Worm (Caenorhabditis elegans) whole organism, early embryonic: ENCODE results near the gene srw-24.

Experiments
- B0310.2 ChIP-seq: sonication (generic microtip); optimal IDR thresholded peaks from 2 replicates; lab custom pipeline; 2016; ENCODE audit warnings: mild to moderate bottlenecking, missing genetic modification characterization, missing compliant biosample characterization
- ama-1 ChIP-seq: fragments of 150-350 bp; optimal IDR thresholded peaks from 2 replicates; lab custom pipeline; 2014
- ceh-13 ChIP-seq: fragments of 200-800 bp; sonication (Bioruptor generic); optimal IDR thresholded peaks from 2 replicates; lab custom pipeline; 2018; ENCODE audit warnings: mild to moderate bottlenecking, missing genetic modification characterization, missing compliant biosample characterization
- ceh-36 ChIP-seq: sonication (generic microtip); optimal IDR thresholded peaks from 2 replicates; lab custom pipeline; 2016; ENCODE audit warnings: missing genetic modification characterization, inconsistent platforms, missing compliant biosample characterization
- flt-1 ChIP-seq: fragments of 200-800 bp; sonication (Bioruptor generic); IDR thresholded peaks from 2 replicates; pipeline ENCODE4 v1.3.6; 2022; ENCODE audit warnings: missing genetic modification characterization, missing compliant biosample characterization
- hmbx-1 ChIP-seq: sonication (generic microtip); optimal IDR thresholded peaks from 2 replicates; lab custom pipeline; 2016; ENCODE audit warnings: mild to moderate bottlenecking, missing genetic modification characterization, missing compliant biosample characterization
- sea-1 ChIP-seq: fragments of 200-800 bp; sonication (Bioruptor generic); conservative IDR thresholded peaks from 2 replicates; pipeline ENCODE4 v1.3.6; 2022; ENCODE audit warnings: missing genetic modification characterization, missing compliant biosample characterization
- tbx-11 ChIP-seq: fragments of 200-800 bp; sonication (Bioruptor generic); IDR thresholded peaks from 2 replicates; pipeline ENCODE4 v1.3.6; 2022; ENCODE audit warnings: missing genetic modification characterization, missing compliant biosample characterization
- tbx-37 ChIP-seq: fragments of 200-800 bp; sonication (Bioruptor generic); conservative IDR thresholded peaks from 2 replicates; pipeline ENCODE4 v1.3.6; 2022; ENCODE audit warnings: missing genetic modification reagents, missing genetic modification characterization, missing compliant biosample characterization

ce11 chrV:15223668-15224067, at the start of gene srw-24:
- TF ChIP-seq tbx-11 (no peak), ama-1 (lab: Kevin White, UChicago) (no peak), hmbx-1 (tag; lab: Kevin White, UChicago) (no peak), tbx-37 (no peak), flt-1 (GFP tag; lab: Robert Waterston, UW) (no peak), ceh-36 (no peak), ceh-13 (GFP tag; lab: Kevin White, UChicago) (no peak), sea-1 (no peak), B0310.2 (tag; lab: Kevin White, UChicago) (no peak)
